Worm (Caenorhabditis elegans): ENCODE data around the gene F43B10.1.

The F43B10.1 gene

DNA sequence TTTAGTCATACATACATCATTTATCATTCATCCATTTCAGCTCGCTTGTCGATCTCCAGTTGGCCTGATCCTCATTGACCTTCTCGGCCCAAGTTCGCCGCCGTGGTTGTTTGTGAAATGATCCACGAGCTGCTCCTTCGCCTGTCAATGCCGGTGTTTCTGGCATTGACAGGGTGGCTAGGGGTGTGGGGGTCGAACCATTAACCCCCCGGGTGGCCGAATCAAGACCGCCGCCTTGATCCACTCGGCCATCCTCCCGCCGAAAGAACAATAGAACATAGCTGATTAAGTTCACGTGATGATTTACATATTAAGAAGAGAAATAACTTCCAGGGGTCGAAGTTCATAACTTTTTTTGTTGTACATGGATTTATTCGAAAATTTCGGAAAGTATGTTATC, 60.2 kb downstream of the F43B10.1 start, which contains the start of gene F59C12.4 (continued):
- TF ChIP-seq nhr-232 (tag; optimal IDR thresholded peaks at IDR 0.05) (peak; percentile 28), lin-11 (tag; optimal IDR thresholded peaks at IDR 0.05) (peak; percentile 15), pha-2 (tag; optimal IDR thresholded peaks at IDR 0.05) (peak; percentile 3), unc-86 (tag; optimal IDR thresholded peaks at IDR 0.05) (peak; percentile 28)

ce11 chrX:16597791-16598190, 64.8 kb downstream of the F43B10.1 start:
- TF ChIP-seq sox-4 (tag; optimal IDR thresholded peaks at IDR 0.05) (no peak), odd-2 (tag; optimal IDR thresholded peaks at IDR 0.05) (no peak), ztf-16 (tag; optimal IDR thresholded peaks at IDR 0.05) (no peak), nhr-11 (tag; optimal IDR thresholded peaks at IDR 0.05) (no peak), tbx-7 (tag; optimal IDR thresholded peaks at IDR 0.05) (no peak), elt-2 (tag; optimal IDR thresholded peaks at IDR 0.05) (no peak), madf-2 (tag; optimal IDR thresholded peaks at IDR 0.05) (no peak), hlh-30 (tag; optimal IDR thresholded peaks at IDR 0.05; ENCODE audit: insufficient read depth) (no peak), K02D7.2 (tag; optimal IDR thresholded peaks at IDR 0.05) (no peak), dmd-4 (tag; optimal IDR thresholded peaks at IDR 0.05; ENCODE audit: borderline replicate concordance) (no peak), ahr-1 (tag; optimal IDR thresholded peaks at IDR 0.05) (no peak), unc-86 (tag; optimal IDR thresholded peaks at IDR 0.05) (no peak), pqm-1 (tag; optimal IDR thresholded peaks at IDR 0.05) (no peak), ceh-14 (tag; optimal IDR thresholded peaks at IDR 0.05) (no peak), ceh-34 (tag; optimal IDR thresholded peaks at IDR 0.05) (no peak), ama-1 (optimal IDR thresholded peaks at IDR 0.05) (no peak), K09A11.1 (tag; optimal IDR thresholded peaks at IDR 0.05; ENCODE audit: insufficient read depth) (no peak), zip-5 (tag; optimal IDR thresholded peaks at IDR 0.05) (no peak), unc-55 (GFP tag; optimal IDR thresholded peaks at IDR 0.05) (no peak), T23F11.4 (GFP tag; optimal IDR thresholded peaks at IDR 0.05) (no peak)

DNA sequence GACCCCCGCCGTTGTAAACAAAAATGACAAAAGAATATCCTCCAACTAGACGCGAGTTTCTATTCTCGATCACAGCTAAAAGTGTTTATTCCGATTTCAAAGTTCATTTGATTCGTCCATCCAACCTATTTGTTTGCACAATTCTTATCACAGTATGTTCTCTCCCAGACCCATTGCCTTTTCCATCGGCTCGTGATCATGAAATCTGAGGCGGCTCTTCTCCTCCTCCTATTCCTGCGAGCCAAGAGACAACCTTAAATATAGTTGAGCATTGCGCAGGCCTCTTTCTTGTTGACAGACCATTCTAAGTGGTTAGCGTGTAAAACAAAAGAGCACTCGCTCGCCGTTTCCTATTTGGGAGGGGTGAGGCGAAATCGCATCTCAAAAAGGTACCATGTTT, 65.7 kb downstream of the F43B10.1 start:
- no peak for TF ChIP-seq pqm-1 (tag; optimal IDR thresholded peaks at IDR 0.05)
- peak; percentile 6 for TF ChIP-seq ceh-34 (tag; optimal IDR thresholded peaks at IDR 0.05)
- TF ChIP-seq pros-1 (tag; optimal IDR thresholded peaks at IDR 0.05): no peak
- TF ChIP-seq pat-9 (tag; optimal IDR thresholded peaks at IDR 0.05): no peak
- no peak for TF ChIP-seq unc-86 (tag; optimal IDR thresholded peaks at IDR 0.05)
- TF ChIP-seq elt-2 (tag; optimal IDR thresholded peaks at IDR 0.05): no peak

ce11 chrX:16595522-16596282, 66.9 kb downstream of the F43B10.1 start:
- TF ChIP-seq hlh-15 (tag; optimal IDR thresholded peaks at IDR 0.05) (no peak), C38D4.7 (GFP tag; optimal IDR thresholded peaks at IDR 0.05) (peak; percentile 10), hlh-30 (tag; optimal IDR thresholded peaks at IDR 0.05; ENCODE audit: insufficient read depth) (no peak), F13H6.1 (tag; optimal IDR thresholded peaks at IDR 0.05) (no peak), tbx-2 (tag; optimal IDR thresholded peaks at IDR 0.05) (no peak), elt-4 (tag; optimal IDR thresholded peaks at IDR 0.05) (no peak), unc-42 (tag; optimal IDR thresholded peaks at IDR 0.05) (peak; percentile 88), Y22D7AL.16 (tag; optimal IDR thresholded peaks at IDR 0.05) (no peak), nfya-1 (tag; optimal IDR thresholded peaks at IDR 0.05) (peak; percentile 5)

DNA sequence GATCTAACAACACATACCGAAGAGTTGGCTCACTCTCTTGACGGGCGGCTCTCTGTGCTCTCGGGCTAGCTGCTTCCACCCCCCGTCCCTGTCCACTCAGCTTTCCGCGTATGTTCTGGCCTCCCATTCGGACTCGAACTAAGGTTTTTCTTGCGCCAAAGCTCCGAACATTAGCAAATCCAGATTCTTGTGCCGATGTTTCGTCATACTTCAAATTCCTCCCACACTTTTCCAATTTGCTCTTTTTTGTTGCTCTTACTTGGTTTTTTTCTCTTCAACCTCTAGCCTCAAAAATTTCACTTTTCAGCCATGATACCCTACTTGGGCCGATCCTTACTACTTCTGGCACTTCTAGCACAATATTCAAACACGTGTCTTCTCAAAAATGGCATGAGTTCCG, 67.7 kb downstream of the F43B10.1 start, which contains the start of gene cdh-9:
TSS of gene cdh-9 (plus strand) at position 301 of the 400 bp plus-strand sequence.
- TF ChIP-seq ceh-9 (tag; optimal IDR thresholded peaks at IDR 0.05): no peak
- TF ChIP-seq tbx-2 (tag; optimal IDR thresholded peaks at IDR 0.05): peak; percentile 2

Measured in whole organism, late embryonic.